Fruit fly (Drosophila melanogaster) whole organism, embryonic: ENCODE results near the gene CG33158.

Experiments used
- ATbp ChIP-seq: fragments of 200-800 bp; sonication (Bioruptor generic); optimal IDR thresholded peaks from 2 replicates; lab custom pipeline; 2017; ENCODE audit warnings: missing biosample characterization, mild to moderate bottlenecking, missing genetic modification characterization, missing genetic modification reagents
- Ada2b ChIP-seq: fragments of 200-800 bp; sonication (Bioruptor generic); IDR thresholded peaks from 2 replicates; pipeline ENCODE4 v1.3.6; 2022; ENCODE audit warnings: missing biosample characterization, missing genetic modification characterization
- Antp ChIP-seq: fragments of 200-800 bp; sonication (Bioruptor generic); optimal IDR thresholded peaks from 3 replicates; lab custom pipeline; 2016; ENCODE audit warnings: missing biosample characterization, missing genetic modification characterization
- Awh ChIP-seq: fragments of 200-800 bp; sonication (Bioruptor generic); IDR thresholded peaks from 2 replicates; pipeline ENCODE4, ENCODE4 v1.3.6; 2022; ENCODE audit warnings: missing biosample characterization, missing genetic modification characterization
- CG10147 ChIP-seq: fragments of 200-800 bp; sonication (Bioruptor generic); optimal IDR thresholded peaks from 2 replicates; lab custom pipeline; 2019; ENCODE audit warnings: missing biosample characterization, mild to moderate bottlenecking, missing genetic modification characterization, moderate library complexity
- CG10321 ChIP-seq: fragments of 200-800 bp; sonication (Bioruptor generic); IDR thresholded peaks from 2 replicates; pipeline ENCODE4 v1.3.6; 2022; ENCODE audit warnings: missing biosample characterization, missing genetic modification characterization
- CG10462 ChIP-seq: fragments of 200-800 bp; sonication (Bioruptor generic); optimal IDR thresholded peaks from 2 replicates; lab custom pipeline; 2016; ENCODE audit warnings: missing biosample characterization, missing genetic modification characterization
- CG11247 ChIP-seq: fragments of 200-800 bp; sonication (Bioruptor generic); IDR thresholded peaks from 2 replicates; pipeline ENCODE4 v1.3.6; 2022; ENCODE audit warnings: missing biosample characterization, missing genetic modification characterization
- CG1233 ChIP-seq: fragments of 200-800 bp; sonication (Bioruptor generic); optimal IDR thresholded peaks from 4 replicates; lab custom pipeline; 2018; ENCODE audit warnings: missing biosample characterization, mild to moderate bottlenecking, missing genetic modification characterization
- CG13296 ChIP-seq: fragments of 200-800 bp; sonication (Bioruptor generic); optimal IDR thresholded peaks from 3 replicates; lab custom pipeline; 2018; ENCODE audit warnings: missing biosample characterization, mild to moderate bottlenecking, missing genetic modification characterization
- CG15073 ChIP-seq: fragments of 200-800 bp; sonication (Bioruptor generic); optimal IDR thresholded peaks from 2 replicates; lab custom pipeline; 2016; ENCODE audit warnings: missing biosample characterization, missing genetic modification characterization
- CG17186 ChIP-seq: fragments of 200-800 bp; sonication (Bioruptor generic); optimal IDR thresholded peaks from 3 replicates; lab custom pipeline; 2017; ENCODE audit warnings: missing biosample characterization, missing genetic modification reagents, missing genetic modification characterization
- CG2712 ChIP-seq: fragments of 200-800 bp; optimal IDR thresholded peaks from 3 replicates; lab custom pipeline; 2019; ENCODE audit warnings: missing biosample characterization, mild to moderate bottlenecking, missing genetic modification characterization, moderate library complexity
- CG33213 ChIP-seq: fragments of 200-800 bp; sonication (Bioruptor generic); optimal IDR thresholded peaks from 3 replicates; lab custom pipeline; 2016; ENCODE audit warnings: missing biosample characterization, missing genetic modification characterization
- CG3726 ChIP-seq: fragments of 200-800 bp; sonication (Bioruptor generic); IDR thresholded peaks from 3 replicates; pipeline ENCODE4, ENCODE4 v1.3.6; 2022; ENCODE audit warnings: missing biosample characterization, missing genetic modification characterization
- CG4360 ChIP-seq: fragments of 200-800 bp; sonication (Bioruptor generic); IDR thresholded peaks from 2 replicates; pipeline ENCODE4 v1.3.6; 2022; ENCODE audit warnings: missing biosample characterization, missing genetic modification characterization
- CG4424 ChIP-seq: fragments of 200-800 bp; sonication (Bioruptor generic); optimal IDR thresholded peaks from 3 replicates; lab custom pipeline; 2016; ENCODE audit warnings: missing biosample characterization, missing genetic modification characterization
- CG4854 ChIP-seq: fragments of 200-800 bp; sonication (Bioruptor generic); optimal IDR thresholded peaks from 2 replicates; lab custom pipeline; 2016; ENCODE audit warnings: missing biosample characterization, missing genetic modification characterization, inconsistent platforms
- CG5180 ChIP-seq: fragments of 200-800 bp; sonication (Bioruptor generic); optimal IDR thresholded peaks from 3 replicates; lab custom pipeline; 2017; ENCODE audit warnings: missing biosample characterization, missing genetic modification characterization, mild to moderate bottlenecking, moderate library complexity, missing genetic modification reagents
- CG6683 ChIP-seq: fragments of 200-800 bp; sonication (Bioruptor generic); optimal IDR thresholded peaks from 2 replicates; lab custom pipeline; 2017; ENCODE audit warnings: missing biosample characterization, mild to moderate bottlenecking, missing genetic modification characterization, missing genetic modification reagents
- CG7357 ChIP-seq: fragments of 200-800 bp; sonication (Bioruptor generic); IDR thresholded peaks from 3 replicates; pipeline ENCODE4 v1.3.6; 2022; ENCODE audit warnings: missing biosample characterization, missing genetic modification characterization
- CG7745 ChIP-seq: fragments of 200-800 bp; sonication (Bioruptor generic); optimal IDR thresholded peaks from 2 replicates; lab custom pipeline; 2018; ENCODE audit warnings: missing biosample characterization, mild to moderate bottlenecking, missing genetic modification characterization, moderate library complexity
- CG7928 ChIP-seq: fragments of 200-800 bp; sonication (Bioruptor generic); optimal IDR thresholded peaks from 2 replicates; lab custom pipeline; 2017; ENCODE audit warnings: missing biosample characterization, mild to moderate bottlenecking, missing genetic modification characterization
- CG7987 ChIP-seq: fragments of 200-800 bp; sonication (Bioruptor generic); optimal IDR thresholded peaks from 2 replicates; lab custom pipeline; 2018; ENCODE audit warnings: missing biosample characterization, mild to moderate bottlenecking, missing genetic modification characterization, moderate library complexity
- CG8281 ChIP-seq: fragments of 200-800 bp; sonication (Bioruptor generic); optimal IDR thresholded peaks from 2 replicates; lab custom pipeline; 2018; ENCODE audit warnings: missing biosample characterization, mild to moderate bottlenecking, missing genetic modification characterization, moderate library complexity
- CG9797 ChIP-seq: fragments of 200-800 bp; sonication (Bioruptor generic); optimal IDR thresholded peaks from 3 replicates; lab custom pipeline; 2018; ENCODE audit warnings: missing biosample characterization, mild to moderate bottlenecking, missing genetic modification characterization
- Ets65A ChIP-seq: fragments of 200-800 bp; sonication (Bioruptor generic); peaks from one replicate; lab custom pipeline; 2016; ENCODE audit warnings: missing biosample characterization, missing genetic modification characterization
- Ets97D ChIP-seq: fragments of 200-800 bp; sonication (Bioruptor generic); optimal IDR thresholded peaks from 3 replicates; lab custom pipeline; 2016; ENCODE audit warnings: missing biosample characterization, missing genetic modification characterization
- Fer3 ChIP-seq: fragments of 200-800 bp; sonication (Bioruptor generic); optimal IDR thresholded peaks from 2 replicates; lab custom pipeline; 2018; ENCODE audit warnings: missing biosample characterization, mild to moderate bottlenecking, missing genetic modification characterization, moderate library complexity
- GATAe ChIP-seq: fragments of 200-800 bp; sonication (Bioruptor generic); conservative IDR thresholded peaks from 2 replicates; pipeline ENCODE4 v1.3.6; 2022; ENCODE audit warnings: missing biosample characterization, missing genetic modification characterization
- HLHmδ ChIP-seq: fragments of 200-800 bp; sonication (Bioruptor generic); optimal IDR thresholded peaks from 2 replicates; lab custom pipeline; 2018; ENCODE audit warnings: missing biosample characterization, mild to moderate bottlenecking, missing genetic modification characterization, moderate library complexity
- Hr3 ChIP-seq: fragments of 200-800 bp; sonication (Bioruptor generic); optimal IDR thresholded peaks from 3 replicates; lab custom pipeline; 2016; ENCODE audit warnings: missing biosample characterization, missing genetic modification characterization
- Hr51 ChIP-seq, 2 experiments: fragments of 200-800 bp; sonication (Bioruptor generic); optimal IDR thresholded peaks; 2 replicates in 1 of 2; 3 replicates in 1 of 2; lab custom pipeline; 2016 to 2018; ENCODE audit warnings: missing biosample characterization in 2 of 2, missing genetic modification characterization in 2 of 2, mild to moderate bottlenecking in 1 of 2, moderate library complexity in 1 of 2
- Oli ChIP-seq: fragments of 200-800 bp; sonication (Bioruptor generic); optimal IDR thresholded peaks from 2 replicates; lab custom pipeline; 2018; ENCODE audit warnings: missing biosample characterization, mild to moderate bottlenecking, missing genetic modification characterization, moderate library complexity
- Spps ChIP-seq: fragments of 200-800 bp; sonication (Bioruptor generic); optimal IDR thresholded peaks from 2 replicates; lab custom pipeline; 2018; ENCODE audit warnings: missing biosample characterization, mild to moderate bottlenecking, missing genetic modification characterization
- Vsx1 ChIP-seq: fragments of 200-800 bp; sonication (Bioruptor generic); optimal IDR thresholded peaks from 2 replicates; lab custom pipeline; 2017; ENCODE audit warnings: missing biosample characterization, mild to moderate bottlenecking, missing genetic modification characterization, missing genetic modification reagents
- ap ChIP-seq: fragments of 200-800 bp; sonication (Bioruptor generic); IDR thresholded peaks from 2 replicates; pipeline ENCODE4 v1.3.6; 2022; ENCODE audit warnings: missing biosample characterization, missing genetic modification characterization
- az2 ChIP-seq: fragments of 200-800 bp; sonication (Bioruptor generic); optimal IDR thresholded peaks from 3 replicates; lab custom pipeline; 2016; ENCODE audit warnings: missing biosample characterization, missing genetic modification characterization
- cato ChIP-seq: fragments of 200-800 bp; sonication (Bioruptor generic); optimal IDR thresholded peaks from 2 replicates; lab custom pipeline; 2016; ENCODE audit warnings: missing biosample characterization, missing genetic modification characterization, borderline replicate concordance
- cg ChIP-seq: fragments of 200-800 bp; sonication (Bioruptor generic); optimal IDR thresholded peaks from 3 replicates; lab custom pipeline; 2019; ENCODE audit warnings: missing biosample characterization, mild to moderate bottlenecking, missing genetic modification characterization, moderate library complexity
- ci ChIP-seq: fragments of 200-800 bp; sonication (Bioruptor generic); IDR thresholded peaks from 3 replicates; pipeline ENCODE4 v1.3.6; 2022; ENCODE audit warnings: missing biosample characterization, missing genetic modification characterization
- croc ChIP-seq: fragments of 200-800 bp; sonication (Bioruptor generic); conservative IDR thresholded peaks from 3 replicates; pipeline ENCODE4 v1.3.6; 2022; ENCODE audit warnings: missing biosample characterization, missing genetic modification characterization
- dpn ChIP-seq, 2 experiments: fragments of 200-800 bp; sonication (Bioruptor generic); optimal IDR thresholded peaks; 3 replicates each; lab custom pipeline; 2016; ENCODE audit warnings: missing biosample characterization in 2 of 2, missing genetic modification characterization in 2 of 2
- emc ChIP-seq: fragments of 200-800 bp; sonication (Bioruptor generic); optimal IDR thresholded peaks from 2 replicates; lab custom pipeline; 2016; ENCODE audit warnings: missing biosample characterization, missing genetic modification characterization
- ewg ChIP-seq: fragments of 200-800 bp; sonication (Bioruptor generic); optimal IDR thresholded peaks from 3 replicates; lab custom pipeline; 2017; ENCODE audit warnings: mild to moderate bottlenecking, missing biosample characterization, missing genetic modification reagents, missing genetic modification characterization
- fd64A ChIP-seq: fragments of 200-800 bp; sonication (Bioruptor generic); optimal IDR thresholded peaks from 3 replicates; lab custom pipeline; 2018; ENCODE audit warnings: missing biosample characterization, mild to moderate bottlenecking, missing genetic modification characterization
- her ChIP-seq: fragments of 200-800 bp; sonication (Bioruptor generic); optimal IDR thresholded peaks from 2 replicates; lab custom pipeline; 2016; ENCODE audit warnings: missing biosample characterization, missing genetic modification characterization
- nmo ChIP-seq: fragments of 200-800 bp; sonication (Bioruptor generic); optimal IDR thresholded peaks from 2 replicates; lab custom pipeline; 2018; ENCODE audit warnings: missing biosample characterization, mild to moderate bottlenecking, missing genetic modification characterization, moderate library complexity
- p53 ChIP-seq: fragments of 200-800 bp; sonication (Bioruptor generic); optimal IDR thresholded peaks from 2 replicates; lab custom pipeline; 2016; ENCODE audit warnings: missing biosample characterization, missing genetic modification characterization
- sug ChIP-seq: fragments of 200-800 bp; optimal IDR thresholded peaks from 2 replicates; lab custom pipeline; 2019; ENCODE audit warnings: missing biosample characterization, mild to moderate bottlenecking, missing genetic modification characterization, moderate library complexity
- tx ChIP-seq: fragments of 200-800 bp; sonication (Bioruptor generic); optimal IDR thresholded peaks from 2 replicates; lab custom pipeline; 2016; ENCODE audit warnings: missing biosample characterization, missing genetic modification characterization

Gene CG33158

dm6 chr3L:16381184-16381797 is 38.1 kb upstream of the CG33158 start, which contains the start of gene Agpat4 (continued):
- no peak for TF ChIP-seq croc (GFP tag; lab: Robert Waterston, UW)
- peak; percentile 61 for TF ChIP-seq nmo
- peak; percentile 62 for TF ChIP-seq CG9797 (GFP tag; lab: Kevin White, UChicago)
- no peak for TF ChIP-seq Ada2b
- TF ChIP-seq ewg = no peak
- TF ChIP-seq CG4360 (GFP tag; lab: Robert Waterston, UW) = peak; percentile 99
- no peak for TF ChIP-seq emc (GFP tag; lab: Kevin White, UChicago)
- no peak for TF ChIP-seq CG3726 (GFP tag; lab: Robert Waterston, UW)
- TF ChIP-seq HLHmδ (GFP tag; lab: Kevin White, UChicago) = no peak
- TF ChIP-seq CG4424 (GFP tag; lab: Kevin White, UChicago) = no peak
- no peak for TF ChIP-seq tx (GFP tag; lab: Kevin White, UChicago)
- TF ChIP-seq Fer3 (tag; lab: Kevin White, UChicago) = no peak
- peak; percentile 10 for TF ChIP-seq CG33213 (GFP tag; lab: Kevin White, UChicago)
- TF ChIP-seq ci (GFP tag; lab: Robert Waterston, UW) = 0 out of 3 replicates have a peak, but pooled peaks have one; percentile 3
- no peak for TF ChIP-seq ap (GFP tag; lab: Robert Waterston, UW)
- no peak for TF ChIP-seq CG11247 (GFP tag; lab: Robert Waterston, UW)
- no peak for TF ChIP-seq CG7987 (GFP tag; lab: Kevin White, UChicago)
- peak; percentile 6 for TF ChIP-seq CG2712 (tag; lab: Kevin White, UChicago)
- TF ChIP-seq CG7745 (tag; lab: Kevin White, UChicago) = no peak
- TF ChIP-seq fd64A = no peak
- TF ChIP-seq Oli (tag; lab: Kevin White, UChicago) = no peak
- peak; percentile 64 for TF ChIP-seq cg
- TF ChIP-seq Spps = no peak
- TF ChIP-seq dpn (GFP tag; optimal IDR thresholded peaks at IDR 0.05; lab: Kevin White, UChicago) = no peak
- no peak for TF ChIP-seq CG8281 (tag; lab: Kevin White, UChicago)
- no peak for TF ChIP-seq CG1233 (GFP tag; lab: Kevin White, UChicago)
- TF ChIP-seq cato (GFP tag; lab: Kevin White, UChicago) = no peak
- no peak for TF ChIP-seq p53
- TF ChIP-seq Hr3 (GFP tag; lab: Kevin White, UChicago) = no peak
- no peak for TF ChIP-seq CG10147 (GFP tag; lab: Kevin White, UChicago)
- no peak for TF ChIP-seq CG15073 (GFP tag; lab: Kevin White, UChicago)
- no peak for TF ChIP-seq CG13296 (GFP tag; lab: Kevin White, UChicago)
- peak; percentile 99 for TF ChIP-seq sug (tag; lab: Kevin White, UChicago)
- no peak for TF ChIP-seq az2 (GFP tag; lab: Kevin White, UChicago)
- no peak for TF ChIP-seq Awh (GFP tag; lab: Robert Waterston, UW)
- TF ChIP-seq CG10462 = no peak
- no peak for TF ChIP-seq CG6683 (GFP tag; lab: Kevin White, UChicago)
- TF ChIP-seq Ets65A (GFP tag; lab: Kevin White, UChicago) = no peak
- TF ChIP-seq CG10321 (GFP tag; lab: Robert Waterston, UW) = no peak
- no peak for TF ChIP-seq CG17186
- peak; percentile 46 for TF ChIP-seq Ets97D (GFP tag; lab: Kevin White, UChicago)
- no peak for TF ChIP-seq CG7357
- peak; percentile 98 for TF ChIP-seq GATAe
- no peak for TF ChIP-seq Vsx1 (GFP tag; lab: Kevin White, UChicago)
- no peak for TF ChIP-seq Hr51 (GFP tag; optimal IDR thresholded peaks at IDR 0.05; lab: Kevin White, UChicago)
- no peak for TF ChIP-seq her
- no peak for TF ChIP-seq CG7928
- no peak for TF ChIP-seq CG4854 (GFP tag; lab: Kevin White, UChicago)
- TF ChIP-seq Antp (GFP tag; lab: Kevin White, UChicago) = no peak
- TF ChIP-seq ATbp = no peak
- TF ChIP-seq CG5180 (GFP tag; lab: Kevin White, UChicago) = peak; percentile 66
